Worm (Caenorhabditis elegans): ENCODE measurements around the gene exos-9.

Gene exos-9

DNA sequence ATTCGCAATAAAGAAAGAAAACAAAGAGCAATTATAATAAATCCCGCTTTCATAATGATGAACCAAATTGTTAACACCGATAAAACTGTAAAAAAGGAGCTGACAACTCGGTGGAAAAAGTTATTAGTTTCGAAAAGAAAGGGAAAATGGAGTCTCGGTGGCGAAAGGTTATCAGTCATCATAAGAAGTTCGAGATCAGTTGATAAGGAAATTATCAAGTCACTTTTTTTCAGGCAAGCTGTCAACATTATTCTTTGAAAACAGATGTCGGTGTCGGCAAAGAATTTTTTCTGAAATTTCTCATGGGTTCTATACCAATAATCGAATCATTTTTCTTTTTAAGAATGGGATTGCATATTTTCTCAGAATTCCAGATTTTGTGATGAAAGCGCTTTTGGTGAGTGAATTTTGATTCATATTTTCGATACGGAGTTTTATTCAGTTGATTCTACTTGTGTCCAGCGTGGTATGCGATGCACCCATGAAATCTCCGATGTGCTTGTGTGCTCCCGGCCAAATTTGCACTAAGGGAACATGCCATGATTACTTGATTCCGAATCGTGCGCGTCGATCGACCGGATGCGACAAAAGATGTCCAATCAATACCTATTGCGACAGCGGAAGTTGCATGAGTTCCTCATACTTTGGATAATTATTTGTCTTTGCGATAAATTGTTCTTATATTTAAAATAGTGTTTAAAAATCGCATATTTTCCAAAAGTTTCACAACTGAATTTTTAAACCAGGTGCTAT lies 9.4 kb downstream of the exos-9 start, which contains the start of the genes F37C12.21 and F37C12.10 (continued):
- TF ChIP-seq madf-9 (GFP tag; conservative IDR thresholded peaks at IDR 0.05): no peak
- TF ChIP-seq nhr-76 (tag; optimal IDR thresholded peaks at IDR 0.05): no peak
- TF ChIP-seq ceh-44 (GFP tag; IDR thresholded peaks at IDR 0.05): no peak
- no peak for TF ChIP-seq daf-8 (GFP tag; IDR thresholded peaks at IDR 0.05)
- no peak for TF ChIP-seq egl-27 (tag; optimal IDR thresholded peaks at IDR 0.05)
- TF ChIP-seq lin-13 (GFP tag; optimal IDR thresholded peaks at IDR 0.05): no peak
- TF ChIP-seq lin-39 (tag; optimal IDR thresholded peaks at IDR 0.05): no peak
- no peak for TF ChIP-seq lin-1 (GFP tag; IDR thresholded peaks at IDR 0.05)
- no peak for TF ChIP-seq ceh-32 (tag; optimal IDR thresholded peaks at IDR 0.05; ENCODE audit: poor library complexity)
- TF ChIP-seq zag-1 (tag; optimal IDR thresholded peaks at IDR 0.05): no peak
- no peak for TF ChIP-seq gei-8 (GFP tag; optimal IDR thresholded peaks at IDR 0.05)
- TF ChIP-seq unc-62 (GFP tag; optimal IDR thresholded peaks at IDR 0.05 in 1 of 2): no peak
- no peak for TF ChIP-seq unc-62 (tag; optimal IDR thresholded peaks at IDR 0.05)
- no peak for TF ChIP-seq ceh-20 (GFP tag; IDR thresholded peaks at IDR 0.05)
- peak; percentile 43 for TF ChIP-seq dmd-6 (GFP tag; IDR thresholded peaks at IDR 0.05)
- no peak for TF ChIP-seq nhr-11 (tag; optimal IDR thresholded peaks at IDR 0.05)
- no peak for TF ChIP-seq hmg-1.1 (GFP tag; IDR thresholded peaks at IDR 0.05)
- peak in 1 of 2 experiments; percentile 23 for TF ChIP-seq lsy-2 (tag; optimal IDR thresholded peaks at IDR 0.05)
- no peak for TF ChIP-seq saeg-2 (GFP tag; IDR thresholded peaks at IDR 0.05)
- TF ChIP-seq zfp-2 (tag; optimal IDR thresholded peaks at IDR 0.05): no peak
- no peak for TF ChIP-seq dmd-8 (GFP tag; IDR thresholded peaks at IDR 0.05)
- TF ChIP-seq fkh-10 (GFP tag; optimal IDR thresholded peaks at IDR 0.05): no peak
- no peak for TF ChIP-seq Y48G9A.11 (GFP tag; IDR thresholded peaks at IDR 0.05)
- no peak for TF ChIP-seq daf-12 (tag; optimal IDR thresholded peaks at IDR 0.05)
- no peak for TF ChIP-seq nhr-10 (tag; optimal IDR thresholded peaks at IDR 0.05)
- TF ChIP-seq nhr-237 (tag; optimal IDR thresholded peaks at IDR 0.05): no peak
- no peak for TF ChIP-seq hif-1 (tag; optimal IDR thresholded peaks at IDR 0.05)
- TF ChIP-seq nhr-111 (GFP tag; optimal IDR thresholded peaks at IDR 0.05): no peak
- TF ChIP-seq jun-1 (tag; optimal IDR thresholded peaks at IDR 0.05): no peak
- no peak for TF ChIP-seq F10B5.3 (tag; optimal IDR thresholded peaks at IDR 0.05)
- TF ChIP-seq ctbp-1 (GFP tag; IDR thresholded peaks at IDR 0.05): no peak
- peak; percentile 13 for TF ChIP-seq hlh-30 (tag; optimal IDR thresholded peaks at IDR 0.05; ENCODE audit: insufficient read depth)
- no peak for TF ChIP-seq nhr-6 (tag; optimal IDR thresholded peaks at IDR 0.05)
- TF ChIP-seq hlh-11 (tag; optimal IDR thresholded peaks at IDR 0.05): peak; percentile 67
- TF ChIP-seq duxl-1 (tag; optimal IDR thresholded peaks at IDR 0.05; ENCODE audit: poor library complexity): no peak
- no peak for TF ChIP-seq nhr-48 (tag; optimal IDR thresholded peaks at IDR 0.05)
- no peak for TF ChIP-seq daf-19 (GFP tag; conservative IDR thresholded peaks at IDR 0.05)
- TF ChIP-seq aly-2 (tag; optimal IDR thresholded peaks at IDR 0.05): no peak
- no peak for TF ChIP-seq attf-4 (tag; optimal IDR thresholded peaks at IDR 0.05)
- no peak for TF ChIP-seq mdt-29 (GFP tag; IDR thresholded peaks at IDR 0.05)
- no peak for TF ChIP-seq D1046.2 (GFP tag; IDR thresholded peaks at IDR 0.05)
- TF ChIP-seq mxl-3 (GFP tag; optimal IDR thresholded peaks at IDR 0.05): no peak
- no peak for TF ChIP-seq lir-3 (tag; optimal IDR thresholded peaks at IDR 0.05)
- no peak for TF ChIP-seq lin-15B (tag; optimal IDR thresholded peaks at IDR 0.05)
- no peak for TF ChIP-seq zip-2 (tag; optimal IDR thresholded peaks at IDR 0.05)
- peak; percentile 62 for TF ChIP-seq nhr-28 (tag; optimal IDR thresholded peaks at IDR 0.05)
- TF ChIP-seq fos-1 (tag; optimal IDR thresholded peaks at IDR 0.05): no peak
- no peak for TF ChIP-seq egl-43 (GFP tag; IDR thresholded peaks at IDR 0.05)
- no peak for TF ChIP-seq lim-7 (GFP tag; IDR thresholded peaks at IDR 0.05)
- no peak for TF ChIP-seq T20F7.1 (GFP tag; optimal IDR thresholded peaks at IDR 0.05)
- TF ChIP-seq Y75B8A.6 (GFP tag; IDR thresholded peaks at IDR 0.05): no peak
- no peak for TF ChIP-seq F26F4.8 (GFP tag; conservative IDR thresholded peaks at IDR 0.05)

All from whole organism, L4 larva.